Worm (Caenorhabditis elegans): ENCODE data around the gene eef-1G.

ce11 chrV:10955681-10956476 is 9.6 kb upstream of the eef-1G start, which contains the start of gene F17C11.13:
- TF ChIP-seq ztf-16 (tag; optimal IDR thresholded peaks at IDR 0.05) (no peak), pha-4 (tag; optimal IDR thresholded peaks at IDR 0.05) (no peak), tbx-2 (tag; optimal IDR thresholded peaks at IDR 0.05) (no peak), nhr-11 (tag; optimal IDR thresholded peaks at IDR 0.05) (no peak), eyg-1 (tag; optimal IDR thresholded peaks at IDR 0.05) (no peak), ama-1 (optimal IDR thresholded peaks at IDR 0.05) (no peak), C08G9.2 (tag; optimal IDR thresholded peaks at IDR 0.05) (no peak), ceh-24 (tag; optimal IDR thresholded peaks at IDR 0.05) (no peak), ets-4 (tag; optimal IDR thresholded peaks at IDR 0.05) (no peak), pqm-1 (tag; optimal IDR thresholded peaks at IDR 0.05) (no peak), lin-11 (tag; optimal IDR thresholded peaks at IDR 0.05) (no peak), ref-2 (tag; optimal IDR thresholded peaks at IDR 0.05) (no peak)

Data from whole organism, late embryonic.